Worm (Caenorhabditis elegans) whole organism, late embryonic: ENCODE data around the gene myo-3.

Source experiments
- C38D4.7 ChIP-seq: fragments of 200-800 bp; sonication (Bioruptor generic); optimal IDR thresholded peaks from 2 replicates; lab custom pipeline; 2018; ENCODE audit warnings: mild to moderate bottlenecking, missing genetic modification characterization, moderate library complexity, missing compliant biosample characterization
- K09A11.1 ChIP-seq: sonication (generic microtip); optimal IDR thresholded peaks from 2 replicates; lab custom pipeline; 2017; ENCODE audit warnings: antibody characterized with exemption, mild to moderate bottlenecking, missing genetic modification characterization, missing compliant biosample characterization; ENCODE audit not compliant: insufficient read depth
- ceh-18 ChIP-seq: sonication (generic microtip); optimal IDR thresholded peaks from 2 replicates; lab custom pipeline; 2016; ENCODE audit warnings: missing genetic modification characterization, missing compliant biosample characterization
- ceh-22 ChIP-seq: sonication (generic microtip); optimal IDR thresholded peaks from 2 replicates; lab custom pipeline; 2017; ENCODE audit warnings: missing biosample characterization, missing genetic modification characterization
- ceh-45 ChIP-seq: fragments of 200-800 bp; sonication (Bioruptor generic); IDR thresholded peaks from 2 replicates; pipeline ENCODE4 v1.3.6; 2022; ENCODE audit warnings: missing genetic modification reagents, missing genetic modification characterization, missing compliant biosample characterization
- ceh-48 ChIP-seq: sonication (generic microtip); optimal IDR thresholded peaks from 2 replicates; lab custom pipeline; 2016; ENCODE audit warnings: missing genetic modification characterization, inconsistent platforms, missing compliant biosample characterization
- dve-1 ChIP-seq: sonication (generic microtip); optimal IDR thresholded peaks from 2 replicates; lab custom pipeline; 2017; ENCODE audit warnings: antibody characterized with exemption, mild to moderate bottlenecking, missing genetic modification characterization, missing compliant biosample characterization
- fax-1 ChIP-seq: sonication (generic microtip); optimal IDR thresholded peaks from 2 replicates; lab custom pipeline; 2016; ENCODE audit warnings: missing genotype, missing genetic modification characterization, missing compliant biosample characterization
- fkh-10 ChIP-seq: fragments of 150-350 bp; optimal IDR thresholded peaks from 2 replicates; lab custom pipeline; 2014; ENCODE audit warnings: missing biosample characterization, missing genetic modification reagents, missing genetic modification characterization
- fkh-6 ChIP-seq: sonication (generic microtip); optimal IDR thresholded peaks from 2 replicates; lab custom pipeline; 2016; ENCODE audit warnings: missing genetic modification characterization, missing compliant biosample characterization
- lim-6 ChIP-seq: sonication (generic microtip); optimal IDR thresholded peaks from 2 replicates; lab custom pipeline; 2016; ENCODE audit warnings: missing genetic modification characterization, missing compliant biosample characterization
- lin-11 ChIP-seq: fragments of 200-800 bp; sonication (Bioruptor generic); optimal IDR thresholded peaks from 2 replicates; lab custom pipeline; 2018; ENCODE audit warnings: mild to moderate bottlenecking, missing genetic modification characterization, missing compliant biosample characterization
- ref-2 ChIP-seq: sonication (generic microtip); optimal IDR thresholded peaks from 2 replicates; lab custom pipeline; 2016; ENCODE audit warnings: missing genetic modification characterization, missing compliant biosample characterization
- tbx-2 ChIP-seq: sonication (generic microtip); optimal IDR thresholded peaks from 2 replicates; lab custom pipeline; 2016; ENCODE audit warnings: missing genetic modification characterization, missing compliant biosample characterization
- unc-42 ChIP-seq: sonication (generic microtip); optimal IDR thresholded peaks from 2 replicates; lab custom pipeline; 2016; ENCODE audit warnings: missing genotype, missing genetic modification characterization, missing compliant biosample characterization
- ztf-16 ChIP-seq: sonication (generic microtip); optimal IDR thresholded peaks from 2 replicates; lab custom pipeline; 2017; ENCODE audit warnings: missing genetic modification characterization, missing compliant biosample characterization

Gene myo-3

ce11 chrV:12181310-12181709 lies 52.8 kb downstream of the myo-3 start, which contains the start of gene elpc-3:
Gene elpc-3, minus strand, starts transcription at chrV:12181410.
- TF ChIP-seq ceh-45 = no peak
- TF ChIP-seq tbx-2 (tag; lab: Kevin White, UChicago) = no peak
- no peak for TF ChIP-seq fkh-10
- no peak for TF ChIP-seq dve-1 (tag; lab: Kevin White, UChicago)
- TF ChIP-seq ref-2 (tag; lab: Kevin White, UChicago) = no peak
- TF ChIP-seq ceh-18 (tag; lab: Kevin White, UChicago) = no peak
- no peak for TF ChIP-seq fax-1 (tag; lab: Kevin White, UChicago)
- TF ChIP-seq lin-11 (tag; lab: Kevin White, UChicago) = no peak
- TF ChIP-seq K09A11.1 = no peak
- TF ChIP-seq ceh-48 (tag; lab: Kevin White, UChicago) = no peak
- TF ChIP-seq C38D4.7 (GFP tag; lab: Kevin White, UChicago) = no peak
- no peak for TF ChIP-seq lim-6 (tag; lab: Kevin White, UChicago)
- TF ChIP-seq unc-42 (tag; lab: Kevin White, UChicago) = no peak
- no peak for TF ChIP-seq fkh-6
- TF ChIP-seq ztf-16 = no peak
- TF ChIP-seq, all 69 proteins: peak for 0

- no peak for TF ChIP-seq ceh-22 (tag; lab: Kevin White, UChicago)
These were observed 54.8 kb downstream of the myo-3 start, which contains the start of gene clec-224 for ce11 chrV:12179338-12179737. Gene clec-224, minus strand, starts transcription at chrV:12179438.
